Worm (Caenorhabditis elegans) whole organism, midembryonic: ENCODE results near the gene B0507.5.

Source experiments
- T22C8.4 ChIP-seq: fragments of 200-800 bp; sonication (Bioruptor generic); IDR thresholded peaks from 2 replicates; pipeline ENCODE4 v1.3.6; 2022; ENCODE audit warnings: missing genetic modification characterization, missing compliant biosample characterization
- cog-1 ChIP-seq: sonication (generic microtip); optimal IDR thresholded peaks from 2 replicates; lab custom pipeline; 2016; ENCODE audit warnings: missing genetic modification characterization, missing compliant biosample characterization
- flt-1 ChIP-seq: fragments of 200-800 bp; sonication (Bioruptor generic); IDR thresholded peaks from 2 replicates; pipeline ENCODE4 v1.3.6; 2022; ENCODE audit warnings: missing genetic modification characterization, missing compliant biosample characterization
- klf-2 ChIP-seq: fragments of 200-800 bp; sonication (Bioruptor generic); conservative IDR thresholded peaks from 2 replicates; pipeline ENCODE4 v1.3.6; 2022; ENCODE audit warnings: missing genetic modification reagents, missing genetic modification characterization, missing compliant biosample characterization
- med-1 ChIP-seq: sonication (generic microtip); optimal IDR thresholded peaks from 2 replicates; lab custom pipeline; 2017; ENCODE audit warnings: missing genetic modification characterization, mild to moderate bottlenecking, missing compliant biosample characterization, antibody characterized with exemption, missing genetic modification reagents; ENCODE audit not compliant: insufficient read depth
- ref-1 ChIP-seq: fragments of 200-800 bp; sonication (Bioruptor generic); conservative IDR thresholded peaks from 2 replicates; pipeline ENCODE4 v1.3.6; 2022; ENCODE audit warnings: missing genetic modification reagents, missing genetic modification characterization, missing compliant biosample characterization
- tab-1 ChIP-seq: fragments of 200-800 bp; sonication (Bioruptor generic); IDR thresholded peaks from 2 replicates; pipeline ENCODE4 v1.3.6; 2022; ENCODE audit warnings: missing genetic modification characterization, missing compliant biosample characterization
- ztf-23 ChIP-seq: fragments of 200-800 bp; sonication (Bioruptor generic); IDR thresholded peaks from 2 replicates; pipeline ENCODE4 v1.3.6; 2022; ENCODE audit warnings: missing genetic modification reagents, missing genetic modification characterization, missing compliant biosample characterization
- ztf-29 ChIP-seq: fragments of 200-800 bp; sonication (Bioruptor generic); IDR thresholded peaks from 2 replicates; pipeline ENCODE4 v1.3.6; 2022; ENCODE audit warnings: missing genetic modification reagents, missing genetic modification characterization, missing compliant biosample characterization

The B0507.5 gene

DNA sequence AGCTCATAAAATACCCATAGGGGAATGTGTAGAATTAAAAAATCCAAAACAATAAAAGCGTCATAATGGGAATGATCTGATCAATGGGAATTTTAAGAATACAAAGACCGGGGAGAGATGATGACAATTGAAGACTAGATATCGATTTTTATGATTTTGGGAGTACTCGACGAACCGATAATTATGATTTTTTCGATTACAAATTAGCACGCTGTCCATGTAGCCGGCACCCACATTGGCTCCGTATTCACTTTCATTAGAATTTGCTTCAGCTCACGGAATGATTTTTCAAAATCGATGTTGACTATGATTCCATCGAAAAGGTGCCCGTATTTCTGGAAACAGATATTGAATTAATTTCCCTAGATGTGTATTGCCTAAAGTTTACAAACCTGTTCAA is 39.3 kb downstream of the B0507.5 start:
- TF ChIP-seq klf-2 (GFP tag; lab: Robert Waterston, UW): no peak
- TF ChIP-seq tab-1 (GFP tag; lab: Robert Waterston, UW): no peak
- TF ChIP-seq T22C8.4 (GFP tag; lab: Robert Waterston, UW): peak; percentile 51
- no peak for TF ChIP-seq ztf-29 (GFP tag; lab: Robert Waterston, UW)

DNA sequence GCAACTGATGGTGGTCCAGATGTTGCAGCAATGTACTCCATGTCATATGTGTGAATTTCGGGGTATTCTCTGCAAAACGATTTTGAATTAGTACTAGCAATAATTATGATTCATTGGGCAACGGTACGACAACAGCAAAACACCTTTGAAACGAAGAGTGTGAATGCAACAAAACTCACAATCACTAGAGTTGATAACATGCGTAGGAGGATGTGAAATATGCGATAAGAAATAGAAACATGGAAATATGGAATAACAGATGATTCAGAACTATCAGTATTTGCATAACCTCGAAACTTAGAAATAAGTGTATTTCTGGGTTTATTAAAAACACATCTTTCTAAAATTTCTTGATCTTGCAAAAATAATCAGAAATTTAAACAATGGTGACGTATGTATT is 42.0 kb downstream of the B0507.5 start:
- no peak for TF ChIP-seq tab-1 (GFP tag; lab: Robert Waterston, UW)
- no peak for TF ChIP-seq ref-1
- TF ChIP-seq T22C8.4 (GFP tag; lab: Robert Waterston, UW): no peak
- no peak for TF ChIP-seq klf-2 (GFP tag; lab: Robert Waterston, UW)
- TF ChIP-seq med-1 (GFP tag; lab: Kevin White, UChicago): no peak
- TF ChIP-seq cog-1 (tag; lab: Kevin White, UChicago): no peak

DNA sequence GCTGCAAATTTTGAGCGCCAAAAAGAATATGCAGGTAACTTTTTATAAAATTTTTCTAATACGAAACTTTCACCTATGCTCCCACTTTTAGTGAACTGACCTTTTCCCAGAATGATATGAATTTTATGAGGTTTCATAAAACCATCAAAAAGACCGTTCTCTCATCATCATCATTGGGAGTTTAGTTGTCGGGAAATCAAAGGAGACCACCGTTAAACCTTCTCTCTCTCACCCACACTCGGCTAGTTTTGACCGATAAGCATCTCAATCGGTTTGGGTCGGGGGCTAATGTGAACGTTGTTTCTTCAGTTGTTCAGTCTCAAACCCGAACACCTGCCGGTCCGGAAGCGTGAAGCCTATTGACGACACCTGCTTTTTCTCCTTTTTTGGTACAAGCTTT is 42.8 kb downstream of the B0507.5 start:
- TF ChIP-seq T22C8.4 (GFP tag; lab: Robert Waterston, UW) (no peak), med-1 (GFP tag; lab: Kevin White, UChicago) (no peak), flt-1 (GFP tag; lab: Robert Waterston, UW) (no peak)

DNA sequence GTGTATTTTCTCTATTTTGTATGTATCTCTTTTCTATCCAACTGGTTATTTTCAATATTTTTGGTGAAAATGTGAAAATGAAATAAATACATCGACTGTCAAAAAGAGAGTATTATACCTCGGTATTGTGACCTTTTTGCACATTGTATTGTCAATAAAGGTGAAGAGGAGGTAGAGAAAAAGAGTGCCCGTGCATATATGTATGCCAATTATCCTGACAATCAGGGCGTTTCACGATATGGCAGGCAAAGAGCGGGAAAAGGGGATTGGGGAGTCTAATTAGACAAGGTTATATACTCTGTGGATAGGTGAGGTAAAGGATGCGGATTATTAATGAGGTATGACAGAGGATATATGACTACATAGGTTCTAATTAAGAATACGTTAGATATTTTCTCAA is 43.4 kb downstream of the B0507.5 start:
- TF ChIP-seq T22C8.4 (GFP tag; lab: Robert Waterston, UW): no peak
- no peak for TF ChIP-seq ztf-23 (GFP tag; lab: Robert Waterston, UW)
- TF ChIP-seq flt-1 (GFP tag; lab: Robert Waterston, UW): no peak; the same call in 1 of the 2 replicates
- no peak for TF ChIP-seq klf-2 (GFP tag; lab: Robert Waterston, UW)
- TF ChIP-seq ref-1: no peak
- TF ChIP-seq cog-1 (tag; lab: Kevin White, UChicago): no peak
- TF ChIP-seq tab-1 (GFP tag; lab: Robert Waterston, UW): no peak
- no peak for TF ChIP-seq med-1 (GFP tag; lab: Kevin White, UChicago)
- no peak for TF ChIP-seq ztf-29 (GFP tag; lab: Robert Waterston, UW)

DNA sequence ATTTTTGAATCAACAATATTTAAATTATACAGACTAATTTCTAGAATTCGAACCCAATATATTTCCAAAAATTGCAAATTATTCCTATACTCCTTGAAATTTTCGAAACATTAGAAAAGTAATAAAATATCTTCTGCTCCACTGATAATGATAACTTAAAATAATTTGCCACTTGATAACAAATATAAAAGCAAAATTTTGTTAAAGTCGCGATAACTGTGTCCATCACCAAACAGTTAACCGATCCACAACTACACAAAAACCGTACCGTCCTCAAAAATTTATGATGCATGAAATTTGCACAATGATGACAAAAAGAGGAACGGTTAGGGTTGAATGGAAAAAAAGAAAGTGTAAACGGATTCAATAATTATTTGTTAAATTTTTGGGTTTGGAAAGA is 45.0 kb downstream of the B0507.5 start:
- no peak for TF ChIP-seq T22C8.4 (GFP tag; lab: Robert Waterston, UW)
- TF ChIP-seq flt-1 (GFP tag; lab: Robert Waterston, UW): no peak
- TF ChIP-seq ref-1: no peak
- no peak for TF ChIP-seq cog-1 (tag; lab: Kevin White, UChicago)
- TF ChIP-seq ztf-23 (GFP tag; lab: Robert Waterston, UW): no peak
- TF ChIP-seq ztf-29 (GFP tag; lab: Robert Waterston, UW): no peak
- no peak for TF ChIP-seq tab-1 (GFP tag; lab: Robert Waterston, UW)
- TF ChIP-seq med-1 (GFP tag; lab: Kevin White, UChicago): no peak
- no peak for TF ChIP-seq klf-2 (GFP tag; lab: Robert Waterston, UW)

DNA sequence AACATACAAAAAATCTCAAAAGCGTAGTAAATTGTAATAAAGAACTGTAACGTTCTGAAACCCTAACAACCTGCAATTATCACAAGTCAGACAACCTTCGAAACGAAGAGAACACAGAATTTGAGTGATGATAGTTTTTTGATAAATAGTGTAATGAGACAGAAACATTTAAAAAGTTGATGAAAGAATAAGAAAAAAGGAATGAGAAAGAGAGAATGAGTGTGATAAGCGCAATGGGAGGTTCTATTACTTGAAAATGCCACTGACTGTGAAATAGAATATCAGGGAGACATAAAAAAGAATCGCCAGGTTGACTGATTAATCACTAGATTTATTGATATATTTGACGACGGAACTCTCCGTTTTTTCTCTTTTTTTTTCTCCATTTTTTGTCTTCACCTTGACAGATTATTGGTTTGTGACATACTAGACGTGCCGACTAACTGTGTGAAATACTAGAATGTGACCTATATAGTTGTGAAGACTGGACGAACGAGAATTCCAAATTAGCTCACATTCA is 45.9 kb downstream of the B0507.5 start:
- TF ChIP-seq T22C8.4 (GFP tag; lab: Robert Waterston, UW): no peak
- no peak for TF ChIP-seq klf-2 (GFP tag; lab: Robert Waterston, UW)
- no peak for TF ChIP-seq ref-1
- no peak for TF ChIP-seq med-1 (GFP tag; lab: Kevin White, UChicago)
- TF ChIP-seq tab-1 (GFP tag; lab: Robert Waterston, UW): no peak
- no peak for TF ChIP-seq flt-1 (GFP tag; lab: Robert Waterston, UW)
- no peak for TF ChIP-seq cog-1 (tag; lab: Kevin White, UChicago)
- TF ChIP-seq ztf-29 (GFP tag; lab: Robert Waterston, UW): no peak
- no peak for TF ChIP-seq ztf-23 (GFP tag; lab: Robert Waterston, UW)

DNA sequence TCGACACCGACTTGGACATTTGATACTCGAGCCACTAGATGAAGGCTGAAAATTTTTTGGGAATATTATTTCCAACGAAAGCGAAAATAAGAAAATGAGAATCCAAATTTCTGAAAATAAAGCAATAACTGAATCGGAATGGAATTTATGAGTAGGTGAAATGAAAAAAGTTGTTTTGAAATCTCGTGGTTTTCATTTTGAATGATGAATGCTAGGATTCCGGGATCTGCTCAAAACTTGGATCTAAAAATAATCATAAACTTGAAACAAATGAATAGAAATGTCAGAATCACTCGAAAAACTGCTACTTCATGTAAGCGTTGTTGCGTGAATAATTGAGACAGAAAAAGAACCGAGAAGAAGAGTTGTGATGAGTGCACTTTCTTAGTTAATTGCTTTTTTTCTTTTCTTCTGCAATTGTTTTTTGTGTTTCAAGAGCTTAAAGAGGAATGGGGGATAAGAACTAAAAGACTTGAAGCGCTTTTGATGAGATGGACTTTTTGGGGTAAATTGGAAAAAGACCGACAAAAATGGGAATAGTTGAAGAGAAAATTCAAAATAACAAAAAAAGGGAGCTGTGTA is 47.6 kb downstream of the B0507.5 start, which contains the start of gene magu-2:
TSS of gene magu-2 (minus strand) at position 51 of the 582 bp plus-strand sequence.
- TF ChIP-seq med-1 (GFP tag; lab: Kevin White, UChicago): no peak
- no peak for TF ChIP-seq cog-1 (tag; lab: Kevin White, UChicago)
- TF ChIP-seq klf-2 (GFP tag; lab: Robert Waterston, UW): no peak
- no peak for TF ChIP-seq tab-1 (GFP tag; lab: Robert Waterston, UW)
- no peak for TF ChIP-seq flt-1 (GFP tag; lab: Robert Waterston, UW)
- TF ChIP-seq ztf-29 (GFP tag; lab: Robert Waterston, UW): no peak
- TF ChIP-seq ztf-23 (GFP tag; lab: Robert Waterston, UW): no peak
- no peak for TF ChIP-seq ref-1
- no peak for TF ChIP-seq T22C8.4 (GFP tag; lab: Robert Waterston, UW)

DNA sequence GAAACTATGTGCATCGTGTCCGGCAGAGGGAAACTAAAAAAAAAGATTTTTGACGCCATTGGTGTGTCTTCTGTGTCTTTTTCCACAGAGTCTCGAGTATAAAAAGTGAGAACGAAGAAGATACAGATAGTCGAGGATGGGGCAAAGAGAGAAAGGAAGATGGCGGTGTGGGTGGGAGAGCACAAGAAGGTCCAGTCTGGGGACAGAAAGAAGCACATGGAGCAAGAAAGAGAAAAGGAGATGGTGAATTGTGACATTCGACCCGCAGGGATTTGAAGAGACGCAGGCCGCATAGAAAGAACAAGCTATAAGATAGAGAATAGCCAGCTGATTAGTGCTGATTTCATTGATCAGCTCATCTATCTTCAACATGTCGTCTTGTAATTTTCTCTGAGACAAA is 48.8 kb downstream of the B0507.5 start:
- no peak for TF ChIP-seq flt-1 (GFP tag; lab: Robert Waterston, UW)
- TF ChIP-seq med-1 (GFP tag; lab: Kevin White, UChicago): no peak
- no peak for TF ChIP-seq ztf-23 (GFP tag; lab: Robert Waterston, UW)
- TF ChIP-seq ref-1: no peak
- TF ChIP-seq ztf-29 (GFP tag; lab: Robert Waterston, UW): no peak
